Fruit fly (Drosophila melanogaster): ENCODE data around the gene TfIIA-L.
A peak's percentile ranks its signal among the peaks of the same experiment; 100 is the strongest.

The TfIIA-L gene

DNA sequence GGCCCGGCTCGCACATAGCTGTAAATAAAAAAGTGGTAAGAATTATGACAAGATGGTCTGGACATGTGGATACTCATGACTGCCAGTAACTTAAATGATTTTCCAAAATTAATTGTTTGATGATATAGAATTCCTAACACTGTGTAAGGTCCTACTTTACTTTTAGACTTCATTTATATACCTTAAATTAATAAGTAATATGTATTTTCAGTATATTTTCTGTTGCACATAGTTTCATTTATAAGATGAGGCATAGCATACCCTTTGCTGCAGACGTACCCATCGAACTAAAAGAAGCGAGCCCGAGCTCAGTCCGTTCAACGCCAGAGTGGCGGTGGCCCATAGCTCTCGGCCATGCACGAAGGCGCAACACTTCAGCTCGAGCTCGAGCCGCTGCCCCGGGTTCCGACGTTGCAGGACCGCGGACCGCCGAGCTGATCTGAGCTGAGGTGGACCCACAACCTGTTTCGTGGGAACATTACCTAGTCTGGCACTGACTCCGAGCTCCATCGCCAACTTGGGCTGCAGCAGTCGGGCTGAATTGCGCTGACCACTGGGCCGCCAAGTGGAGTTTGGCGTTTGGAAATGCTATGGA lies 33.4 kb upstream of the TfIIA-L start (continued):
- no peak for TF ChIP-seq pfk (GFP tag; optimal IDR thresholded peaks at IDR 0.05)
- 0 out of 2 replicates have a peak, but pooled peaks have one; percentile 7 for TF ChIP-seq CG6689 (GFP tag; IDR thresholded peaks at IDR 0.05)
- TF ChIP-seq kah (GFP tag; optimal IDR thresholded peaks at IDR 0.05) = no peak
- peak; percentile 16 for TF ChIP-seq Med (GFP tag)
- no peak for TF ChIP-seq CG8089 (GFP tag; optimal IDR thresholded peaks at IDR 0.05)
- TF ChIP-seq bcd (GFP tag; optimal IDR thresholded peaks at IDR 0.05) = no peak
- TF ChIP-seq CG17802 (tag; optimal IDR thresholded peaks at IDR 0.05) = no peak
- TF ChIP-seq CG1602 (GFP tag; optimal IDR thresholded peaks at IDR 0.05) = no peak
- TF ChIP-seq tx (GFP tag; optimal IDR thresholded peaks at IDR 0.05) = no peak
- TF ChIP-seq Deaf1 (tag; optimal IDR thresholded peaks at IDR 0.05) = peak; percentile 30
- no peak for TF ChIP-seq CG4404 (GFP tag; IDR thresholded peaks at IDR 0.05)
- TF ChIP-seq Hand (GFP tag; optimal IDR thresholded peaks at IDR 0.05) = no peak
- TF ChIP-seq CG15601 (tag; optimal IDR thresholded peaks at IDR 0.05) = peak; percentile 24
- TF ChIP-seq CG16779 (GFP tag; IDR thresholded peaks at IDR 0.05) = no peak
- 0 out of 2 replicates have a peak, but pooled peaks have one; percentile 6 for TF ChIP-seq H2.0 (GFP tag; IDR thresholded peaks at IDR 0.05)
- peak; percentile 41 for TF ChIP-seq lbe (GFP tag; optimal IDR thresholded peaks at IDR 0.05)
- no peak for TF ChIP-seq Dp (GFP tag; optimal IDR thresholded peaks at IDR 0.05)
- no peak for TF ChIP-seq crol (GFP tag; IDR thresholded peaks at IDR 0.05)
- no peak for TF ChIP-seq Abd-B (GFP tag; optimal IDR thresholded peaks at IDR 0.05)
- no peak for TF ChIP-seq CG33557 (GFP tag; optimal IDR thresholded peaks at IDR 0.05)
- TF ChIP-seq z (GFP tag; IDR thresholded peaks at IDR 0.05) = no peak
- no peak for TF ChIP-seq CG7987 (GFP tag; optimal IDR thresholded peaks at IDR 0.05)
- TF ChIP-seq CG4617 (GFP tag; optimal IDR thresholded peaks at IDR 0.05; ENCODE audit: borderline replicate concordance) = no peak
- TF ChIP-seq dmrt11E (tag; optimal IDR thresholded peaks at IDR 0.05) = peak; percentile 28
- TF ChIP-seq Drgx (GFP tag; IDR thresholded peaks at IDR 0.05) = peak; percentile 47; the same call in 1 of the 2 replicates
- no peak for TF ChIP-seq CG8478 (optimal IDR thresholded peaks at IDR 0.05)
- no peak for TF ChIP-seq Hsf (GFP tag; optimal IDR thresholded peaks at IDR 0.05)
- no peak for TF ChIP-seq CG7271 (tag; optimal IDR thresholded peaks at IDR 0.05)
- no peak for TF ChIP-seq pros (GFP tag; optimal IDR thresholded peaks at IDR 0.05)
- peak; percentile 0 for TF ChIP-seq Ssrp (tag; optimal IDR thresholded peaks at IDR 0.05)
- TF ChIP-seq corto (GFP tag; optimal IDR thresholded peaks at IDR 0.05) = no peak
- 0 out of 3 replicates have a peak, but pooled peaks have one; percentile 30 for TF ChIP-seq CG17361 (GFP tag; IDR thresholded peaks at IDR 0.05)
- no peak for TF ChIP-seq Aef1 (GFP tag; IDR thresholded peaks at IDR 0.05)
- peak; percentile 12 for TF ChIP-seq CG10267 (tag; optimal IDR thresholded peaks at IDR 0.05)
- TF ChIP-seq Hr39 (optimal IDR thresholded peaks at IDR 0.05) = no peak
- TF ChIP-seq CG31441 (GFP tag; IDR thresholded peaks at IDR 0.05) = 0 out of 2 replicates have a peak, but pooled peaks have one; percentile 35
- peak; percentile 3 for TF ChIP-seq gsb-n (tag; optimal IDR thresholded peaks at IDR 0.05)
- no peak for TF ChIP-seq pan (optimal IDR thresholded peaks at IDR 0.05)
- TF ChIP-seq pan (GFP tag; optimal IDR thresholded peaks at IDR 0.05 in 1 of 2, IDR thresholded peaks at IDR 0.05 in 1 of 2) = peak in 1 of 2 experiments; percentile 41
- TF ChIP-seq phol (tag; optimal IDR thresholded peaks at IDR 0.05) = peak; percentile 26

DNA sequence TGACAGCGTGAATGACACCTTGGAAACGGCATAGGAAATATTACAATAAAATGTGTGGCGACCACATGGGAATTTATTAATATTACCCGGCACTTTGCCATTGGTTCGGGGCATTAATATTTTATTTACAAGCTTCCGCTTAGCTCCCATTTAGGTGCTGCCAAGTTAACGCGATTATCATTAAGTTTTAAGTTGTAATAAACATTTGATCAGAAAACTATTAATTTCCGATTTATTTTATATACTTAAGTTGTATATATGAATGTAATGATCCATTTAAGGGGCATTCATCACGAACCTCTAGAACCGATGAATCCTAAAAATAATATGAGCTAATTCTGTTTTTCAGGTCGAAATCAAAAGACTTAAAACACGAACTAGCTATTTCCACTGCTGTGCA lies 32.6 kb upstream of the TfIIA-L start:
- TF ChIP-seq Neu2 (GFP tag; optimal IDR thresholded peaks at IDR 0.05; ENCODE audit: borderline replicate concordance) = no peak
- TF ChIP-seq CG3281 (GFP tag; optimal IDR thresholded peaks at IDR 0.05) = no peak
- no peak for TF ChIP-seq Spps (tag; optimal IDR thresholded peaks at IDR 0.05)
- peak; percentile 3 for TF ChIP-seq BEAF-32 (GFP tag; optimal IDR thresholded peaks at IDR 0.05)
- TF ChIP-seq CG34422 (GFP tag; IDR thresholded peaks at IDR 0.05) = no peak
- TF ChIP-seq CG12942 (GFP tag; optimal IDR thresholded peaks at IDR 0.05) = no peak
- TF ChIP-seq CG9215 (GFP tag; IDR thresholded peaks at IDR 0.05) = no peak
- peak; percentile 57 for TF ChIP-seq sens (GFP tag)
- no peak for TF ChIP-seq MESR4 (GFP tag; optimal IDR thresholded peaks at IDR 0.05)
- TF ChIP-seq CG11695 (GFP tag; IDR thresholded peaks at IDR 0.05) = no peak

All from whole organism, embryonic.